Worm (Caenorhabditis elegans) whole organism, L4 larva: ENCODE data around the gene C08A9.3.

Experiments used
- F49E8.2 ChIP-seq: sonication (generic microtip); optimal IDR thresholded peaks from 2 replicates; lab custom pipeline; 2016; ENCODE audit warnings: missing compliant biosample characterization, mild to moderate bottlenecking, missing genetic modification characterization, borderline replicate concordance
- T20F7.1 ChIP-seq: fragments of 200-800 bp; sonication (Bioruptor generic); optimal IDR thresholded peaks from 2 replicates; lab custom pipeline; 2018; ENCODE audit warnings: mild to moderate bottlenecking, missing genetic modification characterization, missing compliant biosample characterization
- T26A8.4 ChIP-seq: fragments of 200-800 bp; sonication (Bioruptor generic); IDR thresholded peaks from 2 replicates; pipeline ENCODE4 v1.3.6; 2022; ENCODE audit warnings: missing genetic modification characterization, missing compliant biosample characterization
- Y48G9A.11 ChIP-seq: fragments of 200-800 bp; sonication (Bioruptor generic); IDR thresholded peaks from 2 replicates; pipeline ENCODE4 v1.3.6; 2022; ENCODE audit warnings: missing genetic modification reagents, missing genetic modification characterization, missing compliant biosample characterization
- ZK546.5 ChIP-seq, 2 experiments: sonication (generic microtip); optimal IDR thresholded peaks; 2 replicates each; lab custom pipeline; 2017; ENCODE audit warnings: missing biosample characterization in 2 of 2, missing genetic modification characterization in 2 of 2
- aha-1 ChIP-seq: fragments of 150-350 bp; peaks from one replicate; lab custom pipeline; 2014; ENCODE audit warnings: missing biosample characterization, missing genetic modification characterization
- arid-1 ChIP-seq: fragments of 200-800 bp; sonication (Bioruptor generic); conservative IDR thresholded peaks from 2 replicates; pipeline ENCODE4 v1.3.6; 2022; ENCODE audit warnings: missing genetic modification reagents, missing genetic modification characterization, missing compliant biosample characterization
- attf-4 ChIP-seq: sonication (generic microtip); optimal IDR thresholded peaks from 3 replicates; lab custom pipeline; 2017; ENCODE audit warnings: missing biosample characterization, missing genetic modification characterization
- ceh-28 ChIP-seq: fragments of 150-350 bp; optimal IDR thresholded peaks from 2 replicates; lab custom pipeline; 2014; ENCODE audit warnings: missing biosample characterization, missing genetic modification reagents, missing genetic modification characterization
- ceh-32 ChIP-seq: sonication (generic microtip); optimal IDR thresholded peaks from 2 replicates; lab custom pipeline; 2016; ENCODE audit warnings: mild to moderate bottlenecking, missing genetic modification characterization, missing compliant biosample characterization; ENCODE audit not compliant: poor library complexity
- daf-16 ChIP-seq, 3 experiments: sonication (generic microtip); optimal IDR thresholded peaks; 2 replicates each; lab custom pipeline; 2016 to 2017; ENCODE audit warnings: missing genetic modification characterization in 3 of 3, missing genetic modification reagents in 3 of 3, mild to moderate bottlenecking in 2 of 3, missing compliant biosample characterization in 2 of 3, missing biosample characterization in 1 of 3, moderate library complexity in 1 of 3
- daf-19 ChIP-seq: fragments of 200-800 bp; sonication (Bioruptor generic); conservative IDR thresholded peaks from 2 replicates; pipeline ENCODE4 v1.3.6; 2022; ENCODE audit warnings: missing genetic modification characterization, missing compliant biosample characterization
- dmd-6 ChIP-seq: fragments of 200-800 bp; sonication (Bioruptor generic); IDR thresholded peaks from 2 replicates; pipeline ENCODE4 v1.3.6; 2022; ENCODE audit warnings: missing genetic modification reagents, missing genetic modification characterization, missing compliant biosample characterization
- dmd-9 ChIP-seq: fragments of 200-800 bp; sonication (Bioruptor generic); IDR thresholded peaks from 2 replicates; pipeline ENCODE4 v1.3.6; 2022; ENCODE audit warnings: missing genetic modification reagents, missing genetic modification characterization, missing compliant biosample characterization
- dve-1 ChIP-seq: sonication (generic microtip); optimal IDR thresholded peaks from 2 replicates; lab custom pipeline; 2017; ENCODE audit warnings: antibody characterized with exemption, mild to moderate bottlenecking, missing genetic modification characterization, missing compliant biosample characterization; ENCODE audit not compliant: insufficient read depth
- egl-27 ChIP-seq: sonication (generic microtip); optimal IDR thresholded peaks from 3 replicates; lab custom pipeline; 2017; ENCODE audit warnings: missing biosample characterization, missing genetic modification reagents, missing genetic modification characterization
- egl-43 ChIP-seq: fragments of 200-800 bp; sonication (Bioruptor generic); IDR thresholded peaks from 2 replicates; pipeline ENCODE4 v1.3.6; 2022; ENCODE audit warnings: missing genetic modification reagents, missing genetic modification characterization, missing compliant biosample characterization
- fkh-10 ChIP-seq: fragments of 150-350 bp; optimal IDR thresholded peaks from 2 replicates; lab custom pipeline; 2014; ENCODE audit warnings: missing biosample characterization, missing genetic modification reagents, missing genetic modification characterization
- fos-1 ChIP-seq: fragments of 150-350 bp; optimal IDR thresholded peaks from 2 replicates; lab custom pipeline; 2014; ENCODE audit warnings: missing biosample characterization, missing genetic modification characterization
- gei-8 ChIP-seq: fragments of 200-800 bp; sonication (Bioruptor generic); optimal IDR thresholded peaks from 2 replicates; lab custom pipeline; 2018; ENCODE audit warnings: mild to moderate bottlenecking, missing genetic modification characterization, missing compliant biosample characterization
- hif-1 ChIP-seq, 2 experiments: sonication (generic microtip); optimal IDR thresholded peaks; 2 replicates each; lab custom pipeline; 2016 to 2017; ENCODE audit warnings: missing compliant biosample characterization in 2 of 2, missing genetic modification characterization in 2 of 2, missing genetic modification reagents in 2 of 2, missing genotype in 2 of 2, mild to moderate bottlenecking in 1 of 2
- hlh-11 ChIP-seq: fragments of 200-800 bp; sonication (Bioruptor generic); optimal IDR thresholded peaks from 2 replicates; lab custom pipeline; 2018; ENCODE audit warnings: mild to moderate bottlenecking, missing genetic modification characterization, missing compliant biosample characterization
- hlh-30 ChIP-seq: sonication (generic microtip); optimal IDR thresholded peaks from 2 replicates; lab custom pipeline; 2017; ENCODE audit warnings: antibody characterized with exemption, mild to moderate bottlenecking, missing genetic modification characterization, missing compliant biosample characterization; ENCODE audit not compliant: insufficient read depth
- hmg-1.1 ChIP-seq: fragments of 200-800 bp; sonication (Bioruptor generic); IDR thresholded peaks from 2 replicates; pipeline ENCODE4 v1.3.6; 2022; ENCODE audit warnings: missing genetic modification reagents, missing genetic modification characterization, missing compliant biosample characterization
- jun-1 ChIP-seq: fragments of 150-350 bp; optimal IDR thresholded peaks from 2 replicates; lab custom pipeline; 2014; ENCODE audit warnings: missing biosample characterization, missing genetic modification reagents, missing genetic modification characterization
- lin-1 ChIP-seq: fragments of 200-800 bp; sonication (Bioruptor generic); IDR thresholded peaks from 2 replicates; pipeline ENCODE4 v1.3.6; 2022; ENCODE audit warnings: missing genetic modification reagents, missing genetic modification characterization, missing compliant biosample characterization
- lin-38 ChIP-seq: fragments of 200-800 bp; sonication (Bioruptor generic); IDR thresholded peaks from 2 replicates; pipeline ENCODE4 v1.3.6; 2022; ENCODE audit warnings: missing genetic modification reagents, missing genetic modification characterization, missing compliant biosample characterization
- lsy-2 ChIP-seq, 2 experiments: fragments of 150-350 bp in 1 of 2; sonication (generic microtip) in 1 of 2; optimal IDR thresholded peaks; 2 replicates each; lab custom pipeline; 2014 to 2017; ENCODE audit warnings: missing biosample characterization in 2 of 2, missing genetic modification characterization in 2 of 2
- madf-5 ChIP-seq, 2 experiments: fragments of 200-800 bp; sonication (Bioruptor generic); IDR thresholded peaks; 2 replicates each; pipeline ENCODE4 v1.3.6; 2022; ENCODE audit warnings: missing compliant biosample characterization in 2 of 2, missing genetic modification characterization in 2 of 2
- mep-1 ChIP-seq: fragments of 150-350 bp; sonication (generic microtip); optimal IDR thresholded peaks from 3 replicates; lab custom pipeline; 2014; ENCODE audit warnings: missing biosample characterization, missing genetic modification characterization
- mxl-3 ChIP-seq: fragments of 200-800 bp; sonication (Bioruptor generic); optimal IDR thresholded peaks from 2 replicates; lab custom pipeline; 2018; ENCODE audit warnings: mild to moderate bottlenecking, missing genetic modification characterization, missing compliant biosample characterization
- nhr-10 ChIP-seq: fragments of 150-350 bp; optimal IDR thresholded peaks from 2 replicates; lab custom pipeline; 2014; ENCODE audit warnings: missing biosample characterization, missing genetic modification characterization
- nhr-102 ChIP-seq: sonication (generic microtip); optimal IDR thresholded peaks from 2 replicates; lab custom pipeline; 2016; ENCODE audit warnings: mild to moderate bottlenecking, missing genetic modification characterization, moderate library complexity, missing compliant biosample characterization
- nhr-11 ChIP-seq: fragments of 150-350 bp; optimal IDR thresholded peaks from 2 replicates; lab custom pipeline; 2014; ENCODE audit warnings: missing biosample characterization, missing genetic modification characterization
- nhr-237 ChIP-seq: sonication (generic microtip); optimal IDR thresholded peaks from 2 replicates; lab custom pipeline; 2017; ENCODE audit warnings: missing biosample characterization, missing genetic modification characterization
- nhr-28 ChIP-seq: fragments of 150-350 bp; optimal IDR thresholded peaks from 2 replicates; lab custom pipeline; 2014; ENCODE audit warnings: missing biosample characterization, missing genetic modification characterization
- nhr-41 ChIP-seq: fragments of 200-800 bp; sonication (Bioruptor generic); IDR thresholded peaks from 2 replicates; pipeline ENCODE4 v1.3.6; 2022; ENCODE audit warnings: missing genetic modification reagents, missing genetic modification characterization, missing compliant biosample characterization
- nhr-42 ChIP-seq: fragments of 200-800 bp; sonication (Bioruptor generic); IDR thresholded peaks from 2 replicates; pipeline ENCODE4 v1.3.6; 2022; ENCODE audit warnings: missing genetic modification characterization, missing compliant biosample characterization
- nhr-48 ChIP-seq: sonication (generic microtip); optimal IDR thresholded peaks from 2 replicates; lab custom pipeline; 2016; ENCODE audit warnings: mild to moderate bottlenecking, missing genetic modification characterization, missing compliant biosample characterization
- nhr-6 ChIP-seq: fragments of 150-350 bp; optimal IDR thresholded peaks from 2 replicates; lab custom pipeline; 2014; ENCODE audit warnings: missing biosample characterization, missing genetic modification characterization
- nhr-76 ChIP-seq: fragments of 150-350 bp; optimal IDR thresholded peaks from 2 replicates; lab custom pipeline; 2014; ENCODE audit warnings: missing biosample characterization, missing genetic modification characterization
- nhr-77 ChIP-seq: fragments of 150-350 bp; optimal IDR thresholded peaks from 2 replicates; lab custom pipeline; 2014; ENCODE audit warnings: missing biosample characterization, missing genetic modification characterization
- pha-4 ChIP-seq, 2 experiments: fragments of 150-350 bp in 1 of 2; fragments of 200-800 bp in 1 of 2; sonication (Bioruptor generic) in 1 of 2; IDR thresholded peaks in 1 of 2; optimal IDR thresholded peaks in 1 of 2; 2 replicates each; pipeline versions ENCODE4 v1.3.6 to Lab custom; 2014 to 2022; ENCODE audit warnings: missing genetic modification characterization in 2 of 2, missing genetic modification reagents in 2 of 2, missing biosample characterization in 1 of 2, missing compliant biosample characterization in 1 of 2
- pqm-1 ChIP-seq: sonication (generic microtip); optimal IDR thresholded peaks from 2 replicates; lab custom pipeline; 2017; ENCODE audit warnings: missing biosample characterization, missing genetic modification characterization
- skn-1 ChIP-seq: fragments of 150-350 bp; optimal IDR thresholded peaks from 2 replicates; lab custom pipeline; 2014; ENCODE audit warnings: missing biosample characterization, missing genetic modification characterization
- tag-97 ChIP-seq: fragments of 200-800 bp; sonication (Bioruptor generic); IDR thresholded peaks from 2 replicates; pipeline ENCODE4 v1.3.6; 2022; ENCODE audit warnings: missing genetic modification characterization, missing compliant biosample characterization
- unc-39 ChIP-seq: sonication (generic microtip); optimal IDR thresholded peaks from 2 replicates; lab custom pipeline; 2017; ENCODE audit warnings: missing biosample characterization, missing genetic modification characterization
- unc-62 ChIP-seq, 3 experiments: fragments of 150-350 bp in 1 of 3; sonication (generic microtip); optimal IDR thresholded peaks in 2 of 3; peaks in 1 of 3; 1 replicate in 1 of 3; 2 replicates in 2 of 3; lab custom pipeline; 2014 to 2017; ENCODE audit warnings: missing biosample characterization in 3 of 3, missing genetic modification characterization in 3 of 3, missing genetic modification reagents in 3 of 3, missing genotype in 1 of 3
- zag-1 ChIP-seq: fragments of 150-350 bp; optimal IDR thresholded peaks from 2 replicates; lab custom pipeline; 2014; ENCODE audit warnings: missing biosample characterization, missing genetic modification characterization
- zfp-3 ChIP-seq: fragments of 200-800 bp; sonication (Bioruptor generic); conservative IDR thresholded peaks from 2 replicates; pipeline ENCODE4 v1.3.6; 2022; ENCODE audit warnings: missing genetic modification reagents, missing genetic modification characterization, missing compliant biosample characterization

C08A9.3 gene

DNA sequence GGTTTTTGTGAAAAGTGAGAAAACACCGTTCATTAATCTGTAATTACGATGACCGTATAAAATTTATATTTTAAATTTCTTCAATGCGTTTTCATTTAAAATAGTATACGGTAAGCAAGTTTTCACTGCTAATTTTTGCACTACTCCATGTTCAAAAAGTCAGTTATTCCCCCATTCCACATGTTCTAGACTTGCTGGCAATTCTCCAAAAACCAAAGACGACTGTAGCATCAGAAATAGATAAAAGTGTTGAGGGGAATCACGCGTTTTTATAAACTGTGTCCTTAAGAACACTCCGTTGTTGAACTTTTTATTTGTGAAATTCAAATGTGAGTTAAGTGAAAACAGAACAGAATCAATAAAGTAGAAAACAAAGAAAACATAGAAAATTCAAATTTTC lies 42.6 kb upstream of the C08A9.3 start:
- TF ChIP-seq nhr-42 (no peak), hif-1 (tag; optimal IDR thresholded peaks at IDR 0.05; lab: Kevin White, UChicago) (no peak), dve-1 (peak; percentile 85), lin-38 (GFP tag; lab: Robert Waterston, UW) (no peak), arid-1 (GFP tag; lab: Robert Waterston, UW) (no peak), skn-1 (tag; lab: Kevin White, UChicago) (no peak), nhr-6 (no peak), nhr-76 (no peak), T20F7.1 (GFP tag; lab: Kevin White, UChicago) (no peak), nhr-11 (no peak), lsy-2 (tag; optimal IDR thresholded peaks at IDR 0.05; lab: Kevin White, UChicago) (peak in 1 of 2 experiments; percentile 47), zag-1 (tag; lab: Kevin White, UChicago) (no peak), egl-43 (GFP tag; lab: Robert Waterston, UW) (no peak), nhr-28 (tag; lab: Kevin White, UChicago) (peak; percentile 59), hlh-30 (peak; percentile 52), pqm-1 (peak; percentile 34), nhr-10 (tag; lab: Kevin White, UChicago) (no peak), dmd-6 (GFP tag; lab: Robert Waterston, UW) (peak; percentile 37; the same call in 1 of the 2 replicates), ceh-28 (tag; lab: Kevin White, UChicago) (no peak), zfp-3 (GFP tag; lab: Robert Waterston, UW) (0 out of 2 replicates have a peak, but pooled peaks have one; percentile 35), lin-1 (GFP tag; lab: Robert Waterston, UW) (0 out of 2 replicates have a peak, but pooled peaks have one; percentile 10), unc-39 (tag; lab: Kevin White, UChicago) (no peak), aha-1 (tag; lab: Kevin White, UChicago) (peak; percentile 98), gei-8 (no peak), tag-97 (GFP tag; lab: Robert Waterston, UW) (no peak), nhr-41 (no peak), Y48G9A.11 (GFP tag; lab: Robert Waterston, UW) (no peak), nhr-237 (tag; lab: Kevin White, UChicago) (no peak), mep-1 (tag; lab: Kevin White, UChicago) (peak; percentile 70), daf-16 (GFP tag; optimal IDR thresholded peaks at IDR 0.05; lab: Kevin White, UChicago) (no peak), daf-16 (tag; optimal IDR thresholded peaks at IDR 0.05; lab: Kevin White, UChicago) (peak; percentile 73), ceh-32 (no peak), ZK546.5 (tag; optimal IDR thresholded peaks at IDR 0.05; lab: Kevin White, UChicago) (no peak), madf-5 (GFP tag; IDR thresholded peaks at IDR 0.05; lab: Robert Waterston, UW) (no peak), pha-4 (GFP tag; IDR thresholded peaks at IDR 0.05; lab: Robert Waterston, UW) (no peak), pha-4 (tag; optimal IDR thresholded peaks at IDR 0.05; lab: Kevin White, UChicago) (no peak), hlh-11 (peak; percentile 41), nhr-77 (tag; lab: Kevin White, UChicago) (peak; percentile 56), mxl-3 (GFP tag; lab: Kevin White, UChicago) (no peak), nhr-48 (tag; lab: Kevin White, UChicago) (no peak), nhr-102 (tag; lab: Kevin White, UChicago) (peak; percentile 37), daf-19 (GFP tag; lab: Robert Waterston, UW) (no peak), fos-1 (no peak), hmg-1.1 (GFP tag; lab: Robert Waterston, UW) (no peak), fkh-10 (GFP tag; lab: Kevin White, UChicago) (no peak), attf-4 (tag; lab: Kevin White, UChicago) (no peak), dmd-9 (no peak), F49E8.2 (tag; lab: Kevin White, UChicago) (no peak), egl-27 (tag; lab: Kevin White, UChicago) (no peak), jun-1 (no peak), unc-62 (GFP tag; optimal IDR thresholded peaks at IDR 0.05 in 1 of 2; lab: Kevin White, UChicago) (peak in 1 of 2 experiments; percentile 75), unc-62 (tag; optimal IDR thresholded peaks at IDR 0.05; lab: Kevin White, UChicago) (no peak), T26A8.4 (GFP tag; lab: Robert Waterston, UW) (no peak)
